Worm (Caenorhabditis elegans): ENCODE results near the gene ZC84.1.

DNA sequence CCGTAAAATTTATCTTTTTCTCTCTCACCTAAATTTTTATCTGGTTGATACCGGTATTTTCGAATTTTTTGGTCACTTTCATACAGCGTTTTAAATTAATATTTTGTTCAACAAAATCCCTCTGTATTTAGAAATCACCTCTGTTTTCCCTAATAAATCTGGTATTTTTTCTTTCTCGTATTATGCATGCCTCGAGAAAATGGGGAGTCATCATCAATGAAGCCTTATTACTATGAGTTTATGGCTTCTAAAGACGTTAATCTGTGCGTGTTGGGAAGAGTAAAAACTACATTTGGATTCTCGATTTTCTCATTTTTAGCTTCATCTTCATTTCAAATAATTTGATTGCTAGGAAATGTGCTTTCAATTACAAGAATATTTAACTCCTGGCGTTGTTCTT lies 20.4 kb downstream of the ZC84.1 start, which contains the start of gene ZC84.7:
- TF ChIP-seq aly-2 (tag; optimal IDR thresholded peaks at IDR 0.05) (no peak), ama-1 (optimal IDR thresholded peaks at IDR 0.05) (no peak), nhr-11 (tag; optimal IDR thresholded peaks at IDR 0.05) (no peak), mep-1 (tag; optimal IDR thresholded peaks at IDR 0.05) (no peak), lin-38 (GFP tag; IDR thresholded peaks at IDR 0.05) (no peak), ceh-82 (tag; optimal IDR thresholded peaks at IDR 0.05) (no peak), egl-27 (tag; optimal IDR thresholded peaks at IDR 0.05) (no peak), lim-7 (GFP tag; IDR thresholded peaks at IDR 0.05) (no peak), mdl-1 (tag; optimal IDR thresholded peaks at IDR 0.05) (no peak)

Data from whole organism, L4 larva.